Fruit fly (Drosophila melanogaster) whole organism, embryonic: ENCODE measurements around the gene CG18581.

Experiments used
- CG10979 ChIP-seq: fragments of 200-800 bp; sonication (Bioruptor generic); optimal IDR thresholded peaks from 2 replicates; lab custom pipeline; 2018; ENCODE audit warnings: missing biosample characterization, mild to moderate bottlenecking, missing genetic modification characterization, moderate library complexity
- CG11085 ChIP-seq: fragments of 200-800 bp; sonication (Bioruptor generic); IDR thresholded peaks from 2 replicates; pipeline ENCODE4 v1.3.6; 2022; ENCODE audit warnings: missing biosample characterization, missing genetic modification characterization
- CG11560 ChIP-seq: fragments of 200-800 bp; sonication (Bioruptor generic); IDR thresholded peaks from 3 replicates; pipeline ENCODE4 v1.3.6; 2022; ENCODE audit warnings: missing biosample characterization, missing genetic modification characterization
- CG12744 ChIP-seq: fragments of 200-800 bp; sonication (Bioruptor generic); optimal IDR thresholded peaks from 2 replicates; lab custom pipeline; 2016; ENCODE audit warnings: missing biosample characterization, missing genetic modification characterization
- CG12942 ChIP-seq: fragments of 200-800 bp; sonication (Bioruptor generic); optimal IDR thresholded peaks from 3 replicates; lab custom pipeline; 2016; ENCODE audit warnings: missing biosample characterization, missing genetic modification characterization
- CG1832 ChIP-seq: fragments of 200-800 bp; sonication (Bioruptor generic); optimal IDR thresholded peaks from 2 replicates; lab custom pipeline; 2017; ENCODE audit warnings: missing biosample characterization, mild to moderate bottlenecking, missing genetic modification characterization, inconsistent platforms
- CG31441 ChIP-seq: fragments of 200-800 bp; sonication (Bioruptor generic); IDR thresholded peaks from 2 replicates; pipeline ENCODE4 v1.3.6; 2022; ENCODE audit warnings: missing biosample characterization, missing genetic modification characterization
- CG42726 ChIP-seq: fragments of 200-800 bp; sonication (Bioruptor generic); IDR thresholded peaks from 2 replicates; pipeline ENCODE4 v1.3.6; 2022; ENCODE audit warnings: missing biosample characterization, missing genetic modification characterization; ENCODE audit not compliant: partially characterized antibody
- CG4617 ChIP-seq: fragments of 200-800 bp; sonication (Bioruptor generic); optimal IDR thresholded peaks from 3 replicates; lab custom pipeline; 2016; ENCODE audit warnings: missing biosample characterization, missing genetic modification characterization, borderline replicate concordance
- CG5180 ChIP-seq: fragments of 200-800 bp; sonication (Bioruptor generic); optimal IDR thresholded peaks from 3 replicates; lab custom pipeline; 2017; ENCODE audit warnings: missing biosample characterization, missing genetic modification characterization, mild to moderate bottlenecking, moderate library complexity, missing genetic modification reagents
- CG6272 ChIP-seq: fragments of 200-800 bp; sonication (Bioruptor generic); IDR thresholded peaks from 2 replicates; pipeline ENCODE4 v1.3.6; 2022; ENCODE audit warnings: missing biosample characterization, missing genetic modification characterization
- CG7271 ChIP-seq: fragments of 200-800 bp; sonication (Bioruptor generic); optimal IDR thresholded peaks from 2 replicates; lab custom pipeline; 2018; ENCODE audit warnings: missing biosample characterization, mild to moderate bottlenecking, missing genetic modification characterization, moderate library complexity
- CG9215 ChIP-seq: fragments of 200-800 bp; sonication (Bioruptor generic); IDR thresholded peaks from 2 replicates; pipeline ENCODE4 v1.3.6; 2022; ENCODE audit warnings: missing biosample characterization, missing genetic modification characterization
- CoRest ChIP-seq: fragments of 200-800 bp; sonication (Bioruptor generic); optimal IDR thresholded peaks from 3 replicates; lab custom pipeline; 2018; ENCODE audit warnings: missing biosample characterization, mild to moderate bottlenecking, missing genetic modification characterization, moderate library complexity
- Dek ChIP-seq: fragments of 200-800 bp; sonication (Bioruptor generic); optimal IDR thresholded peaks from 3 replicates; lab custom pipeline; 2019; ENCODE audit warnings: missing biosample characterization, mild to moderate bottlenecking, missing genetic modification characterization, moderate library complexity
- Dip2 ChIP-seq: fragments of 200-800 bp; sonication (Bioruptor generic); IDR thresholded peaks from 2 replicates; pipeline ENCODE4 v1.3.6; 2022; ENCODE audit warnings: missing biosample characterization, missing genetic modification characterization
- Doc2 ChIP-seq: fragments of 200-800 bp; sonication (Bioruptor generic); IDR thresholded peaks from 2 replicates; pipeline ENCODE4 v1.3.6; 2022; ENCODE audit warnings: missing biosample characterization, missing genetic modification characterization
- GATAe ChIP-seq: fragments of 200-800 bp; sonication (Bioruptor generic); conservative IDR thresholded peaks from 2 replicates; pipeline ENCODE4 v1.3.6; 2022; ENCODE audit warnings: missing biosample characterization, missing genetic modification characterization
- Gsc ChIP-seq: fragments of 200-800 bp; sonication (Bioruptor generic); IDR thresholded peaks from 2 replicates; pipeline ENCODE4 v1.3.6; 2022; ENCODE audit warnings: missing biosample characterization, missing genetic modification characterization
- H15 ChIP-seq: fragments of 200-800 bp; sonication (Bioruptor generic); IDR thresholded peaks from 3 replicates; pipeline ENCODE4 v1.3.6; 2022; ENCODE audit warnings: missing biosample characterization, missing genetic modification characterization
- HHEX ChIP-seq: fragments of 200-800 bp; sonication (Bioruptor generic); optimal IDR thresholded peaks from 3 replicates; lab custom pipeline; 2017; ENCODE audit warnings: missing biosample characterization, mild to moderate bottlenecking, missing genetic modification characterization, missing genetic modification reagents
- HLH3B ChIP-seq: fragments of 200-800 bp; sonication (Bioruptor generic); IDR thresholded peaks from 2 replicates; pipeline ENCODE4 v1.3.6; 2022; ENCODE audit warnings: missing biosample characterization, missing genetic modification characterization
- HmgD ChIP-seq: fragments of 200-800 bp; sonication (Bioruptor generic); optimal IDR thresholded peaks from 3 replicates; lab custom pipeline; 2016; ENCODE audit warnings: missing biosample characterization, missing genetic modification characterization
- Hmx ChIP-seq: fragments of 200-800 bp; sonication (Bioruptor generic); optimal IDR thresholded peaks from 2 replicates; lab custom pipeline; 2016; ENCODE audit warnings: missing biosample characterization, missing genetic modification characterization
- Hr51 ChIP-seq, 2 experiments: fragments of 200-800 bp; sonication (Bioruptor generic); optimal IDR thresholded peaks; 2 replicates in 1 of 2; 3 replicates in 1 of 2; lab custom pipeline; 2016 to 2018; ENCODE audit warnings: missing biosample characterization in 2 of 2, missing genetic modification characterization in 2 of 2, mild to moderate bottlenecking in 1 of 2, moderate library complexity in 1 of 2
- Jarid2 ChIP-seq: fragments of 200-800 bp; sonication (Bioruptor generic); optimal IDR thresholded peaks from 3 replicates; lab custom pipeline; 2017; ENCODE audit warnings: mild to moderate bottlenecking, missing biosample characterization, missing genetic modification reagents, missing genetic modification characterization
- MESR4 ChIP-seq: fragments of 200-800 bp; sonication (Bioruptor generic); optimal IDR thresholded peaks from 2 replicates; lab custom pipeline; 2018; ENCODE audit warnings: missing biosample characterization, mild to moderate bottlenecking, missing genetic modification characterization, moderate library complexity
- Neu2 ChIP-seq: fragments of 200-800 bp; sonication (Bioruptor generic); optimal IDR thresholded peaks from 3 replicates; lab custom pipeline; 2016; ENCODE audit warnings: missing biosample characterization, missing genetic modification characterization, borderline replicate concordance
- Nf-YA ChIP-seq: fragments of 200-800 bp; sonication (Bioruptor generic); IDR thresholded peaks from 2 replicates; pipeline ENCODE4 v1.3.6; 2022; ENCODE audit warnings: missing biosample characterization, missing genetic modification characterization
- Rx ChIP-seq: fragments of 200-800 bp; sonication (Bioruptor generic); IDR thresholded peaks from 2 replicates; pipeline ENCODE4 v1.3.6; 2022; ENCODE audit warnings: missing biosample characterization, missing genetic modification characterization
- ash1 ChIP-seq: fragments of 200-800 bp; sonication (Bioruptor generic); optimal IDR thresholded peaks from 2 replicates; lab custom pipeline; 2018; ENCODE audit warnings: missing biosample characterization, mild to moderate bottlenecking, missing genetic modification characterization
- dm ChIP-seq: fragments of 200-800 bp; sonication (Bioruptor generic); optimal IDR thresholded peaks from 3 replicates; lab custom pipeline; 2016; ENCODE audit warnings: missing biosample characterization, missing genetic modification characterization
- fd3F ChIP-seq: fragments of 200-800 bp; sonication (Bioruptor generic); optimal IDR thresholded peaks from 2 replicates; lab custom pipeline; 2018; ENCODE audit warnings: missing biosample characterization, mild to moderate bottlenecking, missing genetic modification characterization, moderate library complexity
- gem ChIP-seq: fragments of 200-800 bp; sonication (Bioruptor generic); optimal IDR thresholded peaks from 2 replicates; lab custom pipeline; 2019; ENCODE audit warnings: missing biosample characterization, mild to moderate bottlenecking, missing genetic modification characterization, moderate library complexity
- gsb ChIP-seq: fragments of 200-800 bp; sonication (Bioruptor generic); IDR thresholded peaks from 2 replicates; pipeline ENCODE4 v1.3.6; 2022; ENCODE audit warnings: missing biosample characterization, missing genetic modification characterization
- ind ChIP-seq: fragments of 200-800 bp; sonication (Bioruptor generic); optimal IDR thresholded peaks from 3 replicates; lab custom pipeline; 2016; ENCODE audit warnings: missing biosample characterization, missing genetic modification characterization
- insv ChIP-seq, 2 experiments: fragments of 200-800 bp; sonication (Bioruptor generic); optimal IDR thresholded peaks; 3 replicates each; lab custom pipeline; 2016 to 2018; ENCODE audit warnings: missing biosample characterization in 2 of 2, missing genetic modification characterization in 2 of 2
- jigr1 ChIP-seq: fragments of 200-800 bp; sonication (Bioruptor generic); IDR thresholded peaks from 3 replicates; pipeline ENCODE4 v1.3.6; 2022; ENCODE audit warnings: missing biosample characterization, missing genetic modification characterization
- p53 ChIP-seq: fragments of 200-800 bp; sonication (Bioruptor generic); optimal IDR thresholded peaks from 2 replicates; lab custom pipeline; 2016; ENCODE audit warnings: missing biosample characterization, missing genetic modification characterization
- phol ChIP-seq: fragments of 200-800 bp; sonication (Bioruptor generic); optimal IDR thresholded peaks from 3 replicates; lab custom pipeline; 2018; ENCODE audit warnings: missing biosample characterization, mild to moderate bottlenecking, missing genetic modification characterization, moderate library complexity
- pzg ChIP-seq: fragments of 200-800 bp; sonication (Bioruptor generic); optimal IDR thresholded peaks from 3 replicates; lab custom pipeline; 2018; ENCODE audit warnings: missing biosample characterization, mild to moderate bottlenecking, missing genetic modification characterization, moderate library complexity
- row ChIP-seq: fragments of 200-800 bp; sonication (Bioruptor generic); IDR thresholded peaks from 3 replicates; pipeline ENCODE4 v1.3.6; 2022; ENCODE audit warnings: missing biosample characterization, missing genetic modification characterization
- ssp ChIP-seq: fragments of 200-800 bp; sonication (Bioruptor generic); IDR thresholded peaks from 2 replicates; pipeline ENCODE4 v1.3.6; 2022; ENCODE audit warnings: missing biosample characterization, missing genetic modification characterization
- trem ChIP-seq: fragments of 200-800 bp; optimal IDR thresholded peaks from 3 replicates; lab custom pipeline; 2019; ENCODE audit warnings: missing biosample characterization, mild to moderate bottlenecking, missing genetic modification characterization, moderate library complexity
- tup ChIP-seq: fragments of 200-800 bp; sonication (Bioruptor generic); optimal IDR thresholded peaks from 2 replicates; lab custom pipeline; 2016; ENCODE audit warnings: missing biosample characterization, mild to moderate bottlenecking, missing genetic modification characterization, moderate library complexity
- vnd ChIP-seq: fragments of 200-800 bp; sonication (Bioruptor generic); IDR thresholded peaks from 3 replicates; pipeline ENCODE4 v1.3.6; 2022; ENCODE audit warnings: missing biosample characterization, missing genetic modification characterization; ENCODE audit not compliant: partially characterized antibody
- wek ChIP-seq: fragments of 200-800 bp; sonication (Bioruptor generic); optimal IDR thresholded peaks from 3 replicates; lab custom pipeline; 2018; ENCODE audit warnings: missing biosample characterization, mild to moderate bottlenecking, missing genetic modification characterization, moderate library complexity
- zfh1 ChIP-seq: fragments of 200-800 bp; sonication (Bioruptor generic); IDR thresholded peaks from 3 replicates; pipeline ENCODE4 v1.3.6; 2022; ENCODE audit warnings: missing biosample characterization, missing genetic modification characterization
- zfh2 ChIP-seq: fragments of 200-800 bp; sonication (Bioruptor generic); optimal IDR thresholded peaks from 2 replicates; lab custom pipeline; 2016; ENCODE audit warnings: missing biosample characterization, missing genetic modification characterization

The CG18581 gene

DNA sequence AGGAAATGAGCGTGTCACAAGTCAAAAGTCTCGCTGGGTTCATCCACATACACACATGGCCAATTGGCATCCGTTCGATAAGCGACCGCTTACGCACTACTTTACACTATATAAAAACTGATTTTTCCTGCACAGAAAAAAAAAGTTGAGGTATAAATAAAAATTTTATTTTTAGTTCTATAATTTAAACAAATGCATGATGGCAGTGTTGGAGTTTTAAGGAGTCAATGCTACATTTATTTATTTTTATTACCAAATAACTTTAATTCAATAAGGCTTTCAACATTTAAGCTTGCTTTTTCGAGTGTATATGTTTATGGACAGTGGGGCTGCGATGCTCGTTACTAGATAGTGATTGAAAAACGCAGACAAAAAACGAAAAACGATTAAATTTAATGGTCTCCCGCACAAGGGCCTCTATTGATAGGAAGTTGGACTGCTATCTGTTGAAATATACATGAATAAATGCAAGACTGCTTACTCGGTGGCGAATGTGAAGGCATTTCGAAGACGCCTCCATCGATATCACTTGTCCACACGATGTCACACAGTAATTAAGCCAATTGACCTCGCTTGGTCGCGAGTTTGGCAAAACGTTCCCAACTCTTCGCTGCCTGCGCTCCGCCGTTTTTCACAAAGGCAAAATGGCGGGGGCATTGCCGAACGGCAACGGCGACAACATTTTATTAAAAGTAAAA, 38.2 kb downstream of the CG18581 start (continued):
- TF ChIP-seq zfh2 (GFP tag; lab: Kevin White, UChicago), result no peak
- TF ChIP-seq CoRest (tag; lab: Kevin White, UChicago), result peak; percentile 85
- TF ChIP-seq CG11085 (GFP tag; lab: Robert Waterston, UW), result 0 out of 2 replicates have a peak, but pooled peaks have one; percentile 33
- peak; percentile 37; the same call in 1 of the 2 replicates for TF ChIP-seq CG6272 (GFP tag; lab: Robert Waterston, UW)
- TF ChIP-seq Neu2, result no peak
- TF ChIP-seq HHEX, result peak; percentile 71
- peak; percentile 16 for TF ChIP-seq CG7271 (tag; lab: Kevin White, UChicago)
- TF ChIP-seq Jarid2 (GFP tag; lab: Kevin White, UChicago), result peak; percentile 42
- TF ChIP-seq Dip2 (GFP tag; lab: Robert Waterston, UW), result no peak
- no peak for TF ChIP-seq pzg
- TF ChIP-seq CG12942 (GFP tag; lab: Kevin White, UChicago), result peak; percentile 57
- TF ChIP-seq Gsc (GFP tag; lab: Robert Waterston, UW), result no peak
- peak; percentile 68 for TF ChIP-seq fd3F (GFP tag; lab: Kevin White, UChicago)
- peak; percentile 76; the same call in 2 of the 3 replicates for TF ChIP-seq zfh1 (GFP tag; lab: Robert Waterston, UW)
- TF ChIP-seq Hmx (GFP tag; lab: Kevin White, UChicago), result no peak
- TF ChIP-seq CG31441 (GFP tag; lab: Robert Waterston, UW), result peak; percentile 87
- 0 out of 2 replicates have a peak, but pooled peaks have one; percentile 11 for TF ChIP-seq Rx (GFP tag; lab: Robert Waterston, UW)
- TF ChIP-seq trem (tag; lab: Kevin White, UChicago), result peak; percentile 74
- TF ChIP-seq vnd, result no peak
- no peak for TF ChIP-seq CG42726
- peak; percentile 78 for TF ChIP-seq CG10979
- TF ChIP-seq tup, result no peak
- TF ChIP-seq H15 (GFP tag; lab: Robert Waterston, UW), result 0 out of 3 replicates have a peak, but pooled peaks have one; percentile 35
- no peak for TF ChIP-seq CG12744
- no peak for TF ChIP-seq wek
- no peak for TF ChIP-seq dm
- TF ChIP-seq row (GFP tag; lab: Robert Waterston, UW), result peak; percentile 83
- TF ChIP-seq CG11560, result 0 out of 3 replicates have a peak, but pooled peaks have one; percentile 13
- TF ChIP-seq Dek, result peak; percentile 63
- no peak for TF ChIP-seq CG1832 (GFP tag; lab: Kevin White, UChicago)
- TF ChIP-seq CG5180 (GFP tag; lab: Kevin White, UChicago), result peak; percentile 55
- TF ChIP-seq HLH3B, result peak; percentile 72
- no peak for TF ChIP-seq Doc2 (GFP tag; lab: Robert Waterston, UW)
- TF ChIP-seq gsb, result peak; percentile 29; the same call in 1 of the 2 replicates
- TF ChIP-seq Nf-YA (GFP tag; lab: Robert Waterston, UW), result no peak
- peak; percentile 85 for TF ChIP-seq phol (tag; lab: Kevin White, UChicago)
- TF ChIP-seq CG4617 (GFP tag; lab: Kevin White, UChicago), result peak; percentile 18
- peak; percentile 66 for TF ChIP-seq ind
- peak in 1 of 2 experiments; percentile 84 for TF ChIP-seq Hr51 (GFP tag; optimal IDR thresholded peaks at IDR 0.05; lab: Kevin White, UChicago)
- TF ChIP-seq CG9215, result peak; percentile 28; the same call in 1 of the 2 replicates
- TF ChIP-seq GATAe (GFP tag; lab: Robert Waterston, UW), result no peak
- peak; percentile 93 for TF ChIP-seq gem (tag; lab: Kevin White, UChicago)
- TF ChIP-seq p53 (GFP tag; lab: Kevin White, UChicago), result no peak
- no peak for TF ChIP-seq MESR4
- TF ChIP-seq jigr1 (GFP tag; lab: Robert Waterston, UW), result 0 out of 3 replicates have a peak, but pooled peaks have one; percentile 18
- peak; percentile 45; the same call in 1 of the 2 replicates for TF ChIP-seq ssp (GFP tag; lab: Robert Waterston, UW)
- TF ChIP-seq ash1 (GFP tag; lab: Kevin White, UChicago), result no peak
- TF ChIP-seq insv (GFP tag; optimal IDR thresholded peaks at IDR 0.05; lab: Kevin White, UChicago), result no peak
- TF ChIP-seq HmgD (GFP tag; lab: Kevin White, UChicago), result no peak
